Worm (Caenorhabditis elegans): Measurements from ENCODE around the gene chil-24.

DNA sequence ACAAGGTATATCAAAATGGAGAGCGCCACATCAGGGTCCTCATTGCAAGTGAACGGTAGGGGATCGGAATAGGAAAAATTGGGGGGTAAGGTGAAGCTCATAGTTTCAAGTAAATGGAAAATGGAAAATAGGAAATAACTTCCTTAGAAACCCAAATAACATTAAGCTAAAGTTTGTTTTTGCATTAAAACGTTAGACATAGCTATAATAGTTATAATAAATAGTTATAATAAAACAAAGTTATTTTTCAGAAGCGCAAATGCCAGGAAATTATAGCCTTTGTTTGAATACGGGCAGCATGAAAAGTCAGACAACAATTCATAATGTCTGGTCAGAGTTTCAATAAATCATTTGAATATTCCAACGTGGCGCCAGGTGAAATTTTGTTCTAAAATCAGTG is 28.4 kb upstream of the chil-24 start, which contains the start of gene srg-24:
- TF ChIP-seq ces-1 (GFP tag; optimal IDR thresholded peaks at IDR 0.05): no peak
- TF ChIP-seq mep-1 (tag; optimal IDR thresholded peaks at IDR 0.05): no peak
- no peak for TF ChIP-seq unc-62 (GFP tag; optimal IDR thresholded peaks at IDR 0.05)
- TF ChIP-seq lsy-2 (tag; optimal IDR thresholded peaks at IDR 0.05): no peak
- no peak for TF ChIP-seq ztf-11 (tag; optimal IDR thresholded peaks at IDR 0.05)
- no peak for TF ChIP-seq nhr-76 (tag; optimal IDR thresholded peaks at IDR 0.05)
- TF ChIP-seq nhr-237 (tag; optimal IDR thresholded peaks at IDR 0.05): no peak
- no peak for TF ChIP-seq nhr-12 (tag; optimal IDR thresholded peaks at IDR 0.05)
- no peak for TF ChIP-seq ham-2 (GFP tag; optimal IDR thresholded peaks at IDR 0.05)
- TF ChIP-seq sem-2 (GFP tag; optimal IDR thresholded peaks at IDR 0.05): no peak
- no peak for TF ChIP-seq sptf-1 (tag; optimal IDR thresholded peaks at IDR 0.05)
- TF ChIP-seq unc-39 (tag; optimal IDR thresholded peaks at IDR 0.05): no peak
- TF ChIP-seq pha-4 (tag; optimal IDR thresholded peaks at IDR 0.05): no peak
- TF ChIP-seq snpc-4 (tag; optimal IDR thresholded peaks at IDR 0.05): no peak
